Worm (Caenorhabditis elegans) whole organism, early embryonic: Measurements from ENCODE around the gene ceh-76.

Experiments used
- F13C5.2 ChIP-seq: sonication (generic microtip); optimal IDR thresholded peaks from 2 replicates; lab custom pipeline; 2017; ENCODE audit warnings: mild to moderate bottlenecking, missing genetic modification characterization, inconsistent platforms, missing compliant biosample characterization
- ama-1 ChIP-seq: fragments of 150-350 bp; optimal IDR thresholded peaks from 2 replicates; lab custom pipeline; 2014
- flt-1 ChIP-seq: fragments of 200-800 bp; sonication (Bioruptor generic); IDR thresholded peaks from 2 replicates; pipeline ENCODE4 v1.3.6; 2022; ENCODE audit warnings: missing genetic modification characterization, missing compliant biosample characterization
- tbx-11 ChIP-seq: fragments of 200-800 bp; sonication (Bioruptor generic); IDR thresholded peaks from 2 replicates; pipeline ENCODE4 v1.3.6; 2022; ENCODE audit warnings: missing genetic modification characterization, missing compliant biosample characterization
- tbx-37 ChIP-seq: fragments of 200-800 bp; sonication (Bioruptor generic); conservative IDR thresholded peaks from 2 replicates; pipeline ENCODE4 v1.3.6; 2022; ENCODE audit warnings: missing genetic modification reagents, missing genetic modification characterization, missing compliant biosample characterization
- tra-4 ChIP-seq: sonication (generic microtip); optimal IDR thresholded peaks from 2 replicates; lab custom pipeline; 2017; ENCODE audit warnings: missing genetic modification characterization, missing compliant biosample characterization

DNA sequence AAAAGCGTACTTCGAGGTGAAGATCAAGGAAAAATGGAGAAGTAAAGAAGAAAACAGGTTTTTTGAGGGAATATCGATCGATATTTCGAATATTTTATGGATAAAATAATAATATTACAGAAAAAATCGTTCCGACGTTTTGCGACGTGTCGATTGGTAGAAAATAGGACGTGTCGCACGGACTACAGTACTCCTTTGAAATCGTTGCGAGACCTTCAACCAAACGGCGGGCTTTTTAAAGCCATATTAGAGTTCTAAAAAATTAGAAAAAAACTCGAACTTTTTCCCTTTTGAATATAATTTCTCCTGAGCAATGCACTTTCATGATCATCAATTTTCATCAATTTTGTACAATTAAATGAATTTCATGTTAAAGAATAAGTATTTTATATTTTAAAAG lies 15.6 kb upstream of the ceh-76 start, which contains the start of gene Y97E10AR.4:
- TF ChIP-seq ama-1 (lab: Kevin White, UChicago) (no peak), flt-1 (no peak), tra-4 (tag; lab: Kevin White, UChicago) (no peak), tbx-37 (no peak), F13C5.2 (tag; lab: Kevin White, UChicago) (no peak), tbx-11 (GFP tag; lab: Robert Waterston, UW) (no peak)
